Fruit fly (Drosophila melanogaster) whole organism, embryonic: ENCODE measurements around the gene CG42393.

Experiments
- Blimp-1 ChIP-seq: fragments of 200-800 bp; sonication (Bioruptor generic); optimal IDR thresholded peaks from 3 replicates; lab custom pipeline; 2018; ENCODE audit warnings: missing biosample characterization, missing genetic modification characterization, mild to moderate bottlenecking, moderate library complexity, missing genetic modification reagents
- CG12071 ChIP-seq: fragments of 200-800 bp; sonication (Bioruptor generic); optimal IDR thresholded peaks from 3 replicates; lab custom pipeline; 2018; ENCODE audit warnings: missing biosample characterization, mild to moderate bottlenecking, missing genetic modification characterization
- CG12659 ChIP-seq: fragments of 200-800 bp; sonication (Bioruptor generic); optimal IDR thresholded peaks from 3 replicates; lab custom pipeline; 2017; ENCODE audit warnings: mild to moderate bottlenecking, missing biosample characterization, missing genetic modification reagents, missing genetic modification characterization
- CG12769 ChIP-seq: fragments of 200-800 bp; sonication (Bioruptor generic); optimal IDR thresholded peaks from 2 replicates; lab custom pipeline; 2019; ENCODE audit warnings: missing biosample characterization, mild to moderate bottlenecking, missing genetic modification characterization, moderate library complexity
- CG13624 ChIP-seq: fragments of 200-800 bp; sonication (Bioruptor generic); optimal IDR thresholded peaks from 2 replicates; lab custom pipeline; 2016; ENCODE audit warnings: missing biosample characterization, missing genetic modification characterization
- CG1602 ChIP-seq: fragments of 200-800 bp; sonication (Bioruptor generic); optimal IDR thresholded peaks from 3 replicates; lab custom pipeline; 2016; ENCODE audit warnings: missing biosample characterization, missing genetic modification characterization
- CG17186 ChIP-seq: fragments of 200-800 bp; sonication (Bioruptor generic); optimal IDR thresholded peaks from 3 replicates; lab custom pipeline; 2017; ENCODE audit warnings: missing biosample characterization, missing genetic modification reagents, missing genetic modification characterization
- CG18476 ChIP-seq: fragments of 200-800 bp; sonication (Bioruptor generic); optimal IDR thresholded peaks from 2 replicates; lab custom pipeline; 2016; ENCODE audit warnings: missing biosample characterization, mild to moderate bottlenecking, missing genetic modification characterization
- CG2678 ChIP-seq: fragments of 200-800 bp; sonication (Bioruptor generic); optimal IDR thresholded peaks from 3 replicates; lab custom pipeline; 2019; ENCODE audit warnings: missing biosample characterization, mild to moderate bottlenecking, missing genetic modification characterization, moderate library complexity
- CG33557 ChIP-seq: fragments of 200-800 bp; sonication (Bioruptor generic); optimal IDR thresholded peaks from 2 replicates; lab custom pipeline; 2019; ENCODE audit warnings: missing biosample characterization, mild to moderate bottlenecking, missing genetic modification characterization, moderate library complexity
- CG7372 ChIP-seq: fragments of 200-800 bp; sonication (Bioruptor generic); IDR thresholded peaks from 2 replicates; pipeline ENCODE4 v1.3.6; 2022; ENCODE audit warnings: missing biosample characterization, missing genetic modification characterization
- CG7745 ChIP-seq: fragments of 200-800 bp; sonication (Bioruptor generic); optimal IDR thresholded peaks from 2 replicates; lab custom pipeline; 2018; ENCODE audit warnings: missing biosample characterization, mild to moderate bottlenecking, missing genetic modification characterization, moderate library complexity
- CG9817 ChIP-seq: fragments of 200-800 bp; sonication (Bioruptor generic); optimal IDR thresholded peaks from 2 replicates; lab custom pipeline; 2018; ENCODE audit warnings: missing biosample characterization, mild to moderate bottlenecking, missing genetic modification characterization, moderate library complexity
- D19B ChIP-seq: fragments of 200-800 bp; sonication (Bioruptor generic); optimal IDR thresholded peaks from 2 replicates; lab custom pipeline; 2017; ENCODE audit warnings: missing biosample characterization, mild to moderate bottlenecking, missing genetic modification characterization
- ERR ChIP-seq: fragments of 200-800 bp; sonication (Bioruptor generic); optimal IDR thresholded peaks from 2 replicates; lab custom pipeline; 2016; ENCODE audit warnings: missing biosample characterization, missing genetic modification characterization
- Kr ChIP-seq: fragments of 200-800 bp; sonication (Bioruptor generic); optimal IDR thresholded peaks from 2 replicates; lab custom pipeline; 2017; ENCODE audit warnings: missing biosample characterization, mild to moderate bottlenecking, missing genetic modification characterization
- Lim3 ChIP-seq: fragments of 200-800 bp; sonication (Bioruptor generic); IDR thresholded peaks from 2 replicates; pipeline ENCODE4 v1.3.6; 2022; ENCODE audit warnings: missing biosample characterization, missing genetic modification characterization
- Med ChIP-seq: fragments of 200-800 bp; sonication (Bioruptor generic); peaks from one replicate; lab custom pipeline; 2016; ENCODE audit warnings: missing biosample characterization, missing genetic modification characterization, mild to moderate bottlenecking, inconsistent platforms, moderate library complexity
- NK7.1 ChIP-seq: fragments of 200-800 bp; sonication (Bioruptor generic); optimal IDR thresholded peaks from 3 replicates; lab custom pipeline; 2016; ENCODE audit warnings: missing biosample characterization, missing genetic modification characterization
- Neu2 ChIP-seq: fragments of 200-800 bp; sonication (Bioruptor generic); optimal IDR thresholded peaks from 3 replicates; lab custom pipeline; 2016; ENCODE audit warnings: missing biosample characterization, missing genetic modification characterization, borderline replicate concordance
- Nf-YB ChIP-seq: fragments of 200-800 bp; sonication (Bioruptor generic); optimal IDR thresholded peaks from 3 replicates; lab custom pipeline; 2019; ENCODE audit warnings: missing biosample characterization, mild to moderate bottlenecking, missing genetic modification characterization, moderate library complexity
- Pdp1 ChIP-seq, 2 experiments: fragments of 200-800 bp; sonication (Bioruptor generic); optimal IDR thresholded peaks; 3 replicates each; lab custom pipeline; 2016; ENCODE audit warnings: missing biosample characterization in 2 of 2, missing genetic modification characterization in 2 of 2, mild to moderate bottlenecking in 1 of 2, moderate library complexity in 1 of 2
- Rx ChIP-seq: fragments of 200-800 bp; sonication (Bioruptor generic); IDR thresholded peaks from 2 replicates; pipeline ENCODE4 v1.3.6; 2022; ENCODE audit warnings: missing biosample characterization, missing genetic modification characterization
- ac ChIP-seq: fragments of 200-800 bp; sonication (Bioruptor generic); optimal IDR thresholded peaks from 3 replicates; lab custom pipeline; 2017; ENCODE audit warnings: missing biosample characterization, mild to moderate bottlenecking, missing genetic modification characterization
- ase ChIP-seq: fragments of 200-800 bp; sonication (Bioruptor generic); IDR thresholded peaks from 3 replicates; pipeline ENCODE4 v1.3.6; 2022; ENCODE audit warnings: missing biosample characterization, missing genetic modification characterization
- ash1 ChIP-seq: fragments of 200-800 bp; sonication (Bioruptor generic); optimal IDR thresholded peaks from 2 replicates; lab custom pipeline; 2018; ENCODE audit warnings: missing biosample characterization, mild to moderate bottlenecking, missing genetic modification characterization
- bab2 ChIP-seq: fragments of 200-800 bp; sonication (Bioruptor generic); optimal IDR thresholded peaks from 2 replicates; lab custom pipeline; 2016; ENCODE audit warnings: missing biosample characterization, missing genetic modification characterization
- ci ChIP-seq: fragments of 200-800 bp; sonication (Bioruptor generic); IDR thresholded peaks from 3 replicates; pipeline ENCODE4 v1.3.6; 2022; ENCODE audit warnings: missing biosample characterization, missing genetic modification characterization
- crol ChIP-seq: fragments of 200-800 bp; sonication (Bioruptor generic); IDR thresholded peaks from 2 replicates; pipeline ENCODE4 v1.3.6; 2022; ENCODE audit warnings: missing biosample characterization, missing genetic modification characterization
- dysf ChIP-seq: fragments of 200-800 bp; sonication (Bioruptor generic); IDR thresholded peaks from 3 replicates; pipeline ENCODE4 v1.3.6; 2022; ENCODE audit warnings: missing biosample characterization, missing genetic modification characterization
- kni ChIP-seq: fragments of 200-800 bp; sonication (Bioruptor generic); optimal IDR thresholded peaks from 3 replicates; lab custom pipeline; 2017; ENCODE audit warnings: mild to moderate bottlenecking, missing biosample characterization, missing genetic modification reagents, missing genetic modification characterization
- knrl ChIP-seq: fragments of 200-800 bp; sonication (Bioruptor generic); IDR thresholded peaks from 3 replicates; pipeline ENCODE4 v1.3.6; 2022; ENCODE audit warnings: missing biosample characterization, missing genetic modification characterization; ENCODE audit not compliant: partially characterized antibody
- luna ChIP-seq: fragments of 200-800 bp; sonication (Bioruptor generic); optimal IDR thresholded peaks from 2 replicates; lab custom pipeline; 2016; ENCODE audit warnings: missing biosample characterization, missing genetic modification characterization
- mam ChIP-seq: fragments of 200-800 bp; sonication (Bioruptor generic); optimal IDR thresholded peaks from 3 replicates; lab custom pipeline; 2016; ENCODE audit warnings: missing biosample characterization, missing genetic modification characterization
- psq ChIP-seq: fragments of 200-800 bp; sonication (Bioruptor generic); optimal IDR thresholded peaks from 2 replicates; lab custom pipeline; 2017; ENCODE audit warnings: missing biosample characterization, missing genetic modification characterization
- pzg ChIP-seq: fragments of 200-800 bp; sonication (Bioruptor generic); optimal IDR thresholded peaks from 3 replicates; lab custom pipeline; 2018; ENCODE audit warnings: missing biosample characterization, mild to moderate bottlenecking, missing genetic modification characterization, moderate library complexity
- rib ChIP-seq: fragments of 200-800 bp; sonication (Bioruptor generic); IDR thresholded peaks from 2 replicates; pipeline ENCODE4 v1.3.6; 2022; ENCODE audit warnings: missing biosample characterization, missing genetic modification characterization
- row ChIP-seq: fragments of 200-800 bp; sonication (Bioruptor generic); IDR thresholded peaks from 3 replicates; pipeline ENCODE4 v1.3.6; 2022; ENCODE audit warnings: missing biosample characterization, missing genetic modification characterization
- sd ChIP-seq: fragments of 200-800 bp; sonication (Bioruptor generic); optimal IDR thresholded peaks from 3 replicates; lab custom pipeline; 2018; ENCODE audit warnings: missing biosample characterization, mild to moderate bottlenecking, missing genetic modification characterization, moderate library complexity
- sens ChIP-seq: fragments of 200-800 bp; sonication (Bioruptor generic); peaks from one replicate; lab custom pipeline; 2016; ENCODE audit warnings: missing biosample characterization, missing genetic modification characterization
- sob ChIP-seq: fragments of 200-800 bp; sonication (Bioruptor generic); IDR thresholded peaks from 2 replicates; pipeline ENCODE4 v1.3.6; 2022; ENCODE audit warnings: missing biosample characterization, missing genetic modification characterization
- sqz ChIP-seq: fragments of 200-800 bp; sonication (Bioruptor generic); optimal IDR thresholded peaks from 3 replicates; lab custom pipeline; 2018; ENCODE audit warnings: missing biosample characterization, mild to moderate bottlenecking, missing genetic modification characterization
- stwl ChIP-seq: fragments of 200-800 bp; sonication (Bioruptor generic); optimal IDR thresholded peaks from 3 replicates; lab custom pipeline; 2018; ENCODE audit warnings: missing biosample characterization, mild to moderate bottlenecking, missing genetic modification characterization, moderate library complexity
- wek ChIP-seq: fragments of 200-800 bp; sonication (Bioruptor generic); optimal IDR thresholded peaks from 3 replicates; lab custom pipeline; 2018; ENCODE audit warnings: missing biosample characterization, mild to moderate bottlenecking, missing genetic modification characterization, moderate library complexity

Gene CG42393

dm6 chr3L:18008747-18009383, 33.7 kb upstream of the CG42393 start (continued):
- TF ChIP-seq Neu2 (GFP tag; lab: Kevin White, UChicago): no peak
- TF ChIP-seq CG18476 (GFP tag; lab: Kevin White, UChicago): peak; percentile 60
- TF ChIP-seq Nf-YB (GFP tag; lab: Kevin White, UChicago): peak; percentile 56
- TF ChIP-seq stwl: peak; percentile 65
- peak; percentile 36 for TF ChIP-seq CG13624 (GFP tag; lab: Kevin White, UChicago)
- TF ChIP-seq CG9817 (tag; lab: Kevin White, UChicago): no peak
- TF ChIP-seq CG17186 (GFP tag; lab: Kevin White, UChicago): peak; percentile 63
- peak; percentile 6 for TF ChIP-seq ac (GFP tag; lab: Kevin White, UChicago)
- TF ChIP-seq wek (GFP tag; lab: Kevin White, UChicago): peak; percentile 29
- TF ChIP-seq ase (GFP tag; lab: Robert Waterston, UW): peak; percentile 28; the same call in 1 of the 3 replicates
- TF ChIP-seq ash1 (GFP tag; lab: Kevin White, UChicago): no peak
- TF ChIP-seq Lim3: no peak
- TF ChIP-seq CG7372 (GFP tag; lab: Robert Waterston, UW): no peak
- TF ChIP-seq bab2 (GFP tag; lab: Kevin White, UChicago): peak; percentile 75
- TF ChIP-seq CG1602 (GFP tag; lab: Kevin White, UChicago): peak; percentile 65
- TF ChIP-seq NK7.1 (GFP tag; lab: Kevin White, UChicago): peak; percentile 61
- no peak for TF ChIP-seq D19B (GFP tag; lab: Kevin White, UChicago)
- TF ChIP-seq Rx: peak; percentile 61
- peak; percentile 96 for TF ChIP-seq Med (GFP tag; lab: Kevin White, UChicago)
- TF ChIP-seq pzg (GFP tag; lab: Kevin White, UChicago): no peak
- peak; percentile 66 for TF ChIP-seq row (GFP tag; lab: Robert Waterston, UW)

dm6 chr3L:18010418-18010883, 32.1 kb upstream of the CG42393 start:
- peak; percentile 78 for TF ChIP-seq psq (GFP tag; lab: Kevin White, UChicago)
- no peak for TF ChIP-seq CG12659
- TF ChIP-seq CG33557 (GFP tag; lab: Kevin White, UChicago): peak; percentile 3
- TF ChIP-seq sens (GFP tag; lab: Kevin White, UChicago): peak; percentile 65
- TF ChIP-seq Blimp-1 (GFP tag; lab: Kevin White, UChicago): peak; percentile 98
- no peak for TF ChIP-seq mam (GFP tag; lab: Kevin White, UChicago)
- peak; percentile 81 for TF ChIP-seq kni (GFP tag; lab: Kevin White, UChicago)
- peak; percentile 19 for TF ChIP-seq CG12769 (tag; lab: Kevin White, UChicago)
- peak; percentile 89 for TF ChIP-seq crol (GFP tag; lab: Robert Waterston, UW)
- TF ChIP-seq rib (GFP tag; lab: Robert Waterston, UW): peak; percentile 49; the same call in 1 of the 2 replicates
- no peak for TF ChIP-seq luna (GFP tag; lab: Kevin White, UChicago)
- TF ChIP-seq sd (tag; lab: Kevin White, UChicago): peak; percentile 85
- no peak for TF ChIP-seq CG12071
- peak; percentile 88 for TF ChIP-seq sqz (GFP tag; lab: Kevin White, UChicago)
- 0 out of 2 replicates have a peak, but pooled peaks have one; percentile 9 for TF ChIP-seq sob (GFP tag; lab: Robert Waterston, UW)
- no peak for TF ChIP-seq ERR
- TF ChIP-seq knrl (GFP tag; lab: Robert Waterston, UW): no peak
- TF ChIP-seq CG2678 (tag; lab: Kevin White, UChicago): no peak
- peak; percentile 11 for TF ChIP-seq CG7745 (tag; lab: Kevin White, UChicago)
- TF ChIP-seq ci (GFP tag; lab: Robert Waterston, UW): no peak
- peak in 1 of 2 experiments; percentile 72 for TF ChIP-seq Pdp1 (GFP tag; optimal IDR thresholded peaks at IDR 0.05; lab: Kevin White, UChicago)
- TF ChIP-seq dysf: no peak
- TF ChIP-seq Kr (GFP tag; lab: Kevin White, UChicago): peak; percentile 31
